Worm (Caenorhabditis elegans) whole organism, L3 larva: ENCODE data around the gene molo-1.

Source experiments
- fkh-10 ChIP-seq: sonication (generic microtip); optimal IDR thresholded peaks from 2 replicates; lab custom pipeline; 2017; ENCODE audit warnings: missing biosample characterization, missing genetic modification reagents, missing genetic modification characterization
- lin-39 ChIP-seq: fragments of 150-350 bp; optimal IDR thresholded peaks from 2 replicates; lab custom pipeline; 2018; ENCODE audit warnings: missing biosample characterization, missing genetic modification reagents, missing genetic modification characterization
- nhr-76 ChIP-seq: fragments of 150-350 bp; sonication (generic microtip); optimal IDR thresholded peaks from 5 replicates; lab custom pipeline; 2014; ENCODE audit warnings: missing biosample characterization, missing genetic modification characterization

- TF ChIP-seq nhr-76 (tag; lab: Kevin White, UChicago) (no peak), lin-39 (no peak), fkh-10 (GFP tag; lab: Kevin White, UChicago) (no peak)
These were observed 21.7 kb downstream of the molo-1 start, which contains the start of gene ced-6 for ce11 chrIII:5595445-5595844.
